Worm (Caenorhabditis elegans) whole organism, L3 larva: ENCODE results near the gene gst-8.
"Not testable (repeated sequence)": the region's sequence is repeated elsewhere in the genome, so short reads cannot be mapped to it uniquely, and the experiment has no call there.

Experiments used
- ama-1 ChIP-seq: fragments of 150-350 bp; optimal IDR thresholded peaks from 2 replicates; lab custom pipeline; 2018
- ceh-82 ChIP-seq: fragments of 150-350 bp; optimal IDR thresholded peaks from 2 replicates; lab custom pipeline; 2014; ENCODE audit warnings: missing biosample characterization, missing genetic modification characterization
- ceh-9 ChIP-seq: sonication (generic microtip); optimal IDR thresholded peaks from 2 replicates; lab custom pipeline; 2018; ENCODE audit warnings: missing biosample characterization, missing genetic modification characterization
- daf-12 ChIP-seq: fragments of 150-350 bp; optimal IDR thresholded peaks from 2 replicates; lab custom pipeline; 2014; ENCODE audit warnings: missing biosample characterization, missing genetic modification reagents, missing genetic modification characterization
- egl-27 ChIP-seq: sonication (generic microtip); optimal IDR thresholded peaks from 4 replicates; lab custom pipeline; 2017; ENCODE audit warnings: missing biosample characterization, missing genetic modification reagents, missing genetic modification characterization
- elt-3 ChIP-seq, 3 experiments: fragments of 150-350 bp in 1 of 3; sonication (generic microtip) in 2 of 3; optimal IDR thresholded peaks; 2 replicates in 2 of 3; 4 replicates in 1 of 3; lab custom pipeline; 2014 to 2017; ENCODE audit warnings: missing biosample characterization in 3 of 3, missing genetic modification characterization in 3 of 3
- hmg-11 ChIP-seq: sonication (generic microtip); optimal IDR thresholded peaks from 2 replicates; lab custom pipeline; 2016; ENCODE audit warnings: missing genetic modification characterization, missing compliant biosample characterization
- lin-15B ChIP-seq: fragments of 150-350 bp; optimal IDR thresholded peaks from 2 replicates; lab custom pipeline; 2014; ENCODE audit warnings: missing biosample characterization, missing genetic modification characterization
- nhr-237 ChIP-seq: fragments of 150-350 bp; optimal IDR thresholded peaks from 2 replicates; lab custom pipeline; 2014; ENCODE audit warnings: missing biosample characterization, missing genetic modification characterization
- unc-39 ChIP-seq: sonication (generic microtip); optimal IDR thresholded peaks from 4 replicates; lab custom pipeline; 2017; ENCODE audit warnings: missing biosample characterization, missing genetic modification characterization

- TF ChIP-seq unc-39; lin-15B; ama-1 (lab: Kevin White, UChicago); egl-27 (tag; lab: Kevin White, UChicago); daf-12 (tag; lab: Kevin White, UChicago); ceh-82 (tag; lab: Kevin White, UChicago); elt-3 (tag; optimal IDR thresholded peaks at IDR 0.05; lab: Kevin White, UChicago); ceh-9 (tag; lab: Kevin White, UChicago); hmg-11 (tag; lab: Kevin White, UChicago); nhr-237 (tag; lab: Kevin White, UChicago): not testable (repeated sequence)
Measured at ce11 chrII:4903696-4904095, 20.2 kb downstream of the gst-8 start, which contains the start of gene sgt-1.
